Fruit fly (Drosophila melanogaster): ENCODE measurements around the gene Cyp313b1.

dm6 chr3R:8668024-8668856, 22.8 kb upstream of the Cyp313b1 start:
- TF ChIP-seq usp (GFP tag; optimal IDR thresholded peaks at IDR 0.05) (no peak), psq (optimal IDR thresholded peaks at IDR 0.05) (no peak), CG8478 (optimal IDR thresholded peaks at IDR 0.05) (no peak), Dll (optimal IDR thresholded peaks at IDR 0.05) (no peak), pan (optimal IDR thresholded peaks at IDR 0.05) (no peak)
